Fruit fly (Drosophila melanogaster) whole organism, embryonic: ENCODE data around the gene CG13038.

Experiments
- Blimp-1 ChIP-seq: fragments of 200-800 bp; sonication (Bioruptor generic); optimal IDR thresholded peaks from 3 replicates; lab custom pipeline; 2018; ENCODE audit warnings: missing biosample characterization, missing genetic modification characterization, mild to moderate bottlenecking, moderate library complexity, missing genetic modification reagents
- CG10147 ChIP-seq: fragments of 200-800 bp; sonication (Bioruptor generic); optimal IDR thresholded peaks from 2 replicates; lab custom pipeline; 2019; ENCODE audit warnings: missing biosample characterization, mild to moderate bottlenecking, missing genetic modification characterization, moderate library complexity
- CG10366 ChIP-seq: fragments of 200-800 bp; sonication (Bioruptor generic); IDR thresholded peaks from 2 replicates; pipeline ENCODE4 v1.3.6; 2022; ENCODE audit warnings: missing biosample characterization, missing genetic modification characterization
- CG10979 ChIP-seq: fragments of 200-800 bp; sonication (Bioruptor generic); optimal IDR thresholded peaks from 2 replicates; lab custom pipeline; 2018; ENCODE audit warnings: missing biosample characterization, mild to moderate bottlenecking, missing genetic modification characterization, moderate library complexity
- CG11456 ChIP-seq: fragments of 200-800 bp; sonication (Bioruptor generic); IDR thresholded peaks from 3 replicates; pipeline ENCODE4 v1.3.6; 2022; ENCODE audit warnings: missing biosample characterization, missing genetic modification characterization
- CG1233 ChIP-seq: fragments of 200-800 bp; sonication (Bioruptor generic); optimal IDR thresholded peaks from 4 replicates; lab custom pipeline; 2018; ENCODE audit warnings: missing biosample characterization, mild to moderate bottlenecking, missing genetic modification characterization
- CG12391 ChIP-seq: fragments of 200-800 bp; sonication (Bioruptor generic); optimal IDR thresholded peaks from 3 replicates; lab custom pipeline; 2018; ENCODE audit warnings: missing biosample characterization, mild to moderate bottlenecking, missing genetic modification characterization, moderate library complexity
- CG14441 ChIP-seq: fragments of 200-800 bp; sonication (Bioruptor generic); IDR thresholded peaks from 2 replicates; pipeline ENCODE4 v1.3.6; 2022; ENCODE audit warnings: missing biosample characterization, missing genetic modification characterization
- CG1602 ChIP-seq: fragments of 200-800 bp; sonication (Bioruptor generic); optimal IDR thresholded peaks from 3 replicates; lab custom pipeline; 2016; ENCODE audit warnings: missing biosample characterization, missing genetic modification characterization
- CG17568 ChIP-seq: fragments of 200-800 bp; sonication (Bioruptor generic); optimal IDR thresholded peaks from 2 replicates; lab custom pipeline; 2018; ENCODE audit warnings: missing biosample characterization, mild to moderate bottlenecking, missing genetic modification characterization, moderate library complexity
- CG18599 ChIP-seq: fragments of 200-800 bp; sonication (Bioruptor generic); optimal IDR thresholded peaks from 3 replicates; lab custom pipeline; 2017; ENCODE audit warnings: missing biosample characterization, missing genetic modification characterization, mild to moderate bottlenecking, moderate library complexity, missing genetic modification reagents
- CG32532 ChIP-seq: fragments of 200-800 bp; sonication (Bioruptor generic); IDR thresholded peaks from 2 replicates; pipeline ENCODE4 v1.3.6; 2022; ENCODE audit warnings: missing biosample characterization, missing genetic modification characterization
- CG4424 ChIP-seq: fragments of 200-800 bp; sonication (Bioruptor generic); optimal IDR thresholded peaks from 3 replicates; lab custom pipeline; 2016; ENCODE audit warnings: missing biosample characterization, missing genetic modification characterization
- CG4707 ChIP-seq: fragments of 200-800 bp; sonication (Bioruptor generic); optimal IDR thresholded peaks from 2 replicates; lab custom pipeline; 2018; ENCODE audit warnings: missing biosample characterization, mild to moderate bottlenecking, missing genetic modification characterization, moderate library complexity
- CG4820 ChIP-seq: fragments of 200-800 bp; sonication (Bioruptor generic); optimal IDR thresholded peaks from 3 replicates; lab custom pipeline; 2016; ENCODE audit warnings: missing biosample characterization, missing genetic modification characterization
- CG6175 ChIP-seq: fragments of 200-800 bp; sonication (Bioruptor generic); IDR thresholded peaks from 3 replicates; pipeline ENCODE4 v1.3.6; 2022; ENCODE audit warnings: missing biosample characterization, missing genetic modification characterization
- CG7839 ChIP-seq: fragments of 200-800 bp; sonication (Bioruptor generic); optimal IDR thresholded peaks from 3 replicates; lab custom pipeline; 2018; ENCODE audit warnings: missing biosample characterization, mild to moderate bottlenecking, missing genetic modification characterization, moderate library complexity
- CHES-1-like ChIP-seq: fragments of 200-800 bp; sonication (Bioruptor generic); optimal IDR thresholded peaks from 2 replicates; lab custom pipeline; 2016; ENCODE audit warnings: missing biosample characterization, missing genetic modification characterization
- Dbx ChIP-seq: fragments of 200-800 bp; sonication (Bioruptor generic); IDR thresholded peaks from 3 replicates; pipeline ENCODE4 v1.3.6; 2022; ENCODE audit warnings: missing biosample characterization, missing genetic modification characterization
- Drgx ChIP-seq: fragments of 200-800 bp; sonication (Bioruptor generic); IDR thresholded peaks from 2 replicates; pipeline ENCODE4 v1.3.6; 2022; ENCODE audit warnings: missing biosample characterization, missing genetic modification characterization
- Elba2 ChIP-seq: fragments of 200-800 bp; sonication (Bioruptor generic); optimal IDR thresholded peaks from 3 replicates; lab custom pipeline; 2016; ENCODE audit warnings: missing biosample characterization, missing genetic modification characterization
- Hr3 ChIP-seq: fragments of 200-800 bp; sonication (Bioruptor generic); optimal IDR thresholded peaks from 3 replicates; lab custom pipeline; 2016; ENCODE audit warnings: missing biosample characterization, missing genetic modification characterization
- Hsf ChIP-seq: fragments of 200-800 bp; sonication (Bioruptor generic); optimal IDR thresholded peaks from 3 replicates; lab custom pipeline; 2016; ENCODE audit warnings: missing biosample characterization, missing genetic modification characterization
- Med ChIP-seq: fragments of 200-800 bp; sonication (Bioruptor generic); peaks from one replicate; lab custom pipeline; 2016; ENCODE audit warnings: missing biosample characterization, missing genetic modification characterization, mild to moderate bottlenecking, inconsistent platforms, moderate library complexity
- NFAT ChIP-seq: fragments of 200-800 bp; sonication (Bioruptor generic); IDR thresholded peaks from 2 replicates; pipeline ENCODE4 v1.3.6; 2022; ENCODE audit warnings: missing biosample characterization, missing genetic modification characterization
- Sox100B ChIP-seq: fragments of 200-800 bp; sonication (Bioruptor generic); optimal IDR thresholded peaks from 3 replicates; lab custom pipeline; 2018; ENCODE audit warnings: missing biosample characterization, mild to moderate bottlenecking, missing genetic modification characterization
- al ChIP-seq: fragments of 200-800 bp; sonication (Bioruptor generic); IDR thresholded peaks from 2 replicates; pipeline ENCODE4 v1.3.6; 2022; ENCODE audit warnings: missing biosample characterization, missing genetic modification characterization
- bsh ChIP-seq, 2 experiments: fragments of 200-800 bp; sonication (Bioruptor generic); optimal IDR thresholded peaks; 2 replicates each; lab custom pipeline; 2017 to 2018; ENCODE audit warnings: mild to moderate bottlenecking in 2 of 2, missing biosample characterization in 2 of 2, missing genetic modification characterization in 2 of 2, moderate library complexity in 1 of 2
- crc ChIP-seq: fragments of 200-800 bp; sonication (Bioruptor generic); optimal IDR thresholded peaks from 2 replicates; lab custom pipeline; 2016; ENCODE audit warnings: missing biosample characterization, missing genetic modification characterization
- esg ChIP-seq: fragments of 200-800 bp; sonication (Bioruptor generic); conservative IDR thresholded peaks from 2 replicates; pipeline ENCODE4 v1.3.6; 2022; ENCODE audit warnings: missing biosample characterization, missing genetic modification characterization
- fd96Cb ChIP-seq: fragments of 200-800 bp; sonication (Bioruptor generic); optimal IDR thresholded peaks from 2 replicates; lab custom pipeline; 2018; ENCODE audit warnings: missing biosample characterization, mild to moderate bottlenecking, missing genetic modification characterization, moderate library complexity
- ftz-f1 ChIP-seq: fragments of 200-800 bp; sonication (Bioruptor generic); optimal IDR thresholded peaks from 2 replicates; lab custom pipeline; 2016; ENCODE audit warnings: missing biosample characterization, missing genetic modification characterization
- grau ChIP-seq: fragments of 200-800 bp; optimal IDR thresholded peaks from 3 replicates; lab custom pipeline; 2019; ENCODE audit warnings: missing biosample characterization, mild to moderate bottlenecking, missing genetic modification characterization, moderate library complexity
- her ChIP-seq: fragments of 200-800 bp; sonication (Bioruptor generic); optimal IDR thresholded peaks from 2 replicates; lab custom pipeline; 2016; ENCODE audit warnings: missing biosample characterization, missing genetic modification characterization
- lbe ChIP-seq: fragments of 200-800 bp; sonication (Bioruptor generic); optimal IDR thresholded peaks from 2 replicates; lab custom pipeline; 2016; ENCODE audit warnings: missing biosample characterization, mild to moderate bottlenecking, missing genetic modification characterization
- mam ChIP-seq: fragments of 200-800 bp; sonication (Bioruptor generic); optimal IDR thresholded peaks from 3 replicates; lab custom pipeline; 2016; ENCODE audit warnings: missing biosample characterization, missing genetic modification characterization
- nom ChIP-seq: fragments of 200-800 bp; sonication (Bioruptor generic); optimal IDR thresholded peaks from 2 replicates; lab custom pipeline; 2017; ENCODE audit warnings: missing biosample characterization, missing genetic modification characterization, mild to moderate bottlenecking, moderate library complexity, missing genetic modification reagents
- sens ChIP-seq: fragments of 200-800 bp; sonication (Bioruptor generic); peaks from one replicate; lab custom pipeline; 2016; ENCODE audit warnings: missing biosample characterization, missing genetic modification characterization
- slou ChIP-seq: fragments of 200-800 bp; sonication (Bioruptor generic); optimal IDR thresholded peaks from 3 replicates; lab custom pipeline; 2016; ENCODE audit warnings: missing biosample characterization, missing genetic modification characterization
- sna ChIP-seq: fragments of 200-800 bp; sonication (Bioruptor generic); IDR thresholded peaks from 2 replicates; pipeline ENCODE4 v1.3.6; 2022; ENCODE audit warnings: missing biosample characterization, missing genetic modification characterization; ENCODE audit not compliant: partially characterized antibody
- sug ChIP-seq: fragments of 200-800 bp; optimal IDR thresholded peaks from 2 replicates; lab custom pipeline; 2019; ENCODE audit warnings: missing biosample characterization, mild to moderate bottlenecking, missing genetic modification characterization, moderate library complexity
- vvl ChIP-seq: fragments of 200-800 bp; sonication (Bioruptor generic); IDR thresholded peaks from 2 replicates; pipeline ENCODE4 v1.3.6; 2022; ENCODE audit warnings: missing biosample characterization, missing genetic modification characterization

Gene CG13038

dm6 chr3L:16364182-16364581 is 36.5 kb upstream of the CG13038 start:
- no peak for TF ChIP-seq esg
- no peak for TF ChIP-seq CG18599 (GFP tag; lab: Kevin White, UChicago)
- TF ChIP-seq CG4424 (GFP tag; lab: Kevin White, UChicago), result peak; percentile 9
- TF ChIP-seq ftz-f1, result no peak
- peak; percentile 63 for TF ChIP-seq Drgx
- no peak for TF ChIP-seq NFAT
- no peak for TF ChIP-seq CG14441
- peak; percentile 1 for TF ChIP-seq CG12391 (tag; lab: Kevin White, UChicago)
- TF ChIP-seq Med (GFP tag; lab: Kevin White, UChicago), result peak; percentile 44
- TF ChIP-seq mam (GFP tag; lab: Kevin White, UChicago), result no peak
- TF ChIP-seq sna (GFP tag; lab: Robert Waterston, UW), result no peak
- no peak for TF ChIP-seq CG11456 (GFP tag; lab: Robert Waterston, UW)
- TF ChIP-seq Sox100B, result peak; percentile 6
- TF ChIP-seq slou, result no peak
- peak in 1 of 2 experiments; percentile 64 for TF ChIP-seq bsh (GFP tag; optimal IDR thresholded peaks at IDR 0.05; lab: Kevin White, UChicago)
- TF ChIP-seq Elba2 (GFP tag; lab: Kevin White, UChicago), result no peak
- peak; percentile 47 for TF ChIP-seq lbe (GFP tag; lab: Kevin White, UChicago)
- no peak for TF ChIP-seq vvl
- TF ChIP-seq fd96Cb (tag; lab: Kevin White, UChicago), result peak; percentile 13
- TF ChIP-seq sug (tag; lab: Kevin White, UChicago), result no peak
- TF ChIP-seq sens (GFP tag; lab: Kevin White, UChicago), result peak; percentile 75
- peak; percentile 6 for TF ChIP-seq Hsf (GFP tag; lab: Kevin White, UChicago)
- no peak for TF ChIP-seq CG4707 (GFP tag; lab: Kevin White, UChicago)
- no peak for TF ChIP-seq CG10366 (GFP tag; lab: Robert Waterston, UW)
- no peak for TF ChIP-seq her (GFP tag; lab: Kevin White, UChicago)
- peak; percentile 30 for TF ChIP-seq Blimp-1
- TF ChIP-seq CG7839, result peak; percentile 8
- peak; percentile 16 for TF ChIP-seq CG10979 (tag; lab: Kevin White, UChicago)
- TF ChIP-seq Dbx, result no peak
- TF ChIP-seq Hr3, result no peak
- TF ChIP-seq CG10147 (GFP tag; lab: Kevin White, UChicago), result no peak
- TF ChIP-seq CG4820 (GFP tag; lab: Kevin White, UChicago), result no peak
- TF ChIP-seq CG1233 (GFP tag; lab: Kevin White, UChicago), result no peak
- TF ChIP-seq grau (tag; lab: Kevin White, UChicago), result peak; percentile 5
- no peak for TF ChIP-seq CG32532 (GFP tag; lab: Robert Waterston, UW)
- TF ChIP-seq crc (GFP tag; lab: Kevin White, UChicago), result no peak
- TF ChIP-seq CG6175 (GFP tag; lab: Robert Waterston, UW), result no peak
- TF ChIP-seq CG1602 (GFP tag; lab: Kevin White, UChicago), result no peak
- TF ChIP-seq nom (GFP tag; lab: Kevin White, UChicago), result peak; percentile 89
- no peak for TF ChIP-seq al (GFP tag; lab: Robert Waterston, UW)
- TF ChIP-seq CHES-1-like (GFP tag; lab: Kevin White, UChicago), result no peak
- TF ChIP-seq CG17568 (GFP tag; lab: Kevin White, UChicago), result no peak
